Worm (Caenorhabditis elegans): ENCODE measurements around the gene srt-55.

DNA sequence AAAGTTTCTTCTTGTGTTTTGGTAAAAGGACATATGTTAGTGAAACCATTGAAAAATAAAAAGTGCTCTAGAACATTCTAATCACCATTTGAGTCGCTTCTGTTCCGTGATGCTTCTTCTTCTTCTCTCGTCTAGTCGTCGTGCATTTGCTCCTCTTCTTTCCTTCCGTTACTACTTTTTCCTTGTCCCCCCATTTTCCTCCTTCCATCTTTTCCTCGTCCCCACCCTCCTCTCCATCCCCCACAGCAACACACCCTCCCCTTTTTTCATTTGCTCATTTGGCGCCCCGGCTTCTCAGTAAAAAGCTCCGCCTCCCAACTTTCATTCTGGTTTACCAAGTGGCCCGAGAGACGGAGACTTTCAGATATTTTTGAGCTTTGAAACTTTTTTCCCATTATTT lies 45.4 kb upstream of the srt-55 start:
- TF ChIP-seq ceh-82 (tag; optimal IDR thresholded peaks at IDR 0.05) (no peak), nhr-77 (tag; optimal IDR thresholded peaks at IDR 0.05) (no peak), ZK337.2 (GFP tag; IDR thresholded peaks at IDR 0.05) (no peak), zag-1 (tag; optimal IDR thresholded peaks at IDR 0.05) (no peak), skn-1 (tag; optimal IDR thresholded peaks at IDR 0.05) (no peak), dpl-1 (GFP tag; optimal IDR thresholded peaks at IDR 0.05) (no peak), Y48G9A.11 (GFP tag; IDR thresholded peaks at IDR 0.05) (no peak), lin-39 (tag; optimal IDR thresholded peaks at IDR 0.05) (no peak), nhr-28 (tag; optimal IDR thresholded peaks at IDR 0.05) (no peak), dve-1 (tag; optimal IDR thresholded peaks at IDR 0.05; ENCODE audit: insufficient read depth) (no peak), php-3 (GFP tag; IDR thresholded peaks at IDR 0.05) (no peak), gei-8 (GFP tag; optimal IDR thresholded peaks at IDR 0.05) (no peak), hlh-30 (tag; optimal IDR thresholded peaks at IDR 0.05; ENCODE audit: insufficient read depth) (peak; percentile 22)
